Worm (Caenorhabditis elegans) whole organism, L3 larva: ENCODE data around the gene mrpl-51.

Source experiments
- R02D3.7 ChIP-seq: fragments of 150-350 bp; optimal IDR thresholded peaks from 2 replicates; lab custom pipeline; 2014; ENCODE audit warnings: missing biosample characterization, missing genetic modification characterization
- egl-27 ChIP-seq: sonication (generic microtip); optimal IDR thresholded peaks from 4 replicates; lab custom pipeline; 2017; ENCODE audit warnings: missing biosample characterization, missing genetic modification reagents, missing genetic modification characterization
- elt-1 ChIP-seq: fragments of 150-350 bp; optimal IDR thresholded peaks from 2 replicates; lab custom pipeline; 2014; ENCODE audit warnings: missing biosample characterization, missing genetic modification characterization
- jun-1 ChIP-seq: fragments of 150-350 bp; optimal IDR thresholded peaks from 2 replicates; lab custom pipeline; 2014; ENCODE audit warnings: missing biosample characterization, missing genetic modification reagents, missing genetic modification characterization
- lin-15B ChIP-seq: fragments of 150-350 bp; optimal IDR thresholded peaks from 2 replicates; lab custom pipeline; 2014; ENCODE audit warnings: missing biosample characterization, missing genetic modification characterization
- lin-39 ChIP-seq: fragments of 150-350 bp; optimal IDR thresholded peaks from 2 replicates; lab custom pipeline; 2018; ENCODE audit warnings: missing biosample characterization, missing genetic modification reagents, missing genetic modification characterization
- nhr-11 ChIP-seq: fragments of 150-350 bp; optimal IDR thresholded peaks from 2 replicates; lab custom pipeline; 2014; ENCODE audit warnings: missing biosample characterization, missing genetic modification characterization
- nhr-237 ChIP-seq: fragments of 150-350 bp; optimal IDR thresholded peaks from 2 replicates; lab custom pipeline; 2014; ENCODE audit warnings: missing biosample characterization, missing genetic modification characterization
- nhr-76 ChIP-seq: fragments of 150-350 bp; sonication (generic microtip); optimal IDR thresholded peaks from 5 replicates; lab custom pipeline; 2014; ENCODE audit warnings: missing biosample characterization, missing genetic modification characterization
- pha-4 ChIP-seq: fragments of 150-350 bp; optimal IDR thresholded peaks from 2 replicates; lab custom pipeline; 2014; ENCODE audit warnings: missing biosample characterization, missing genetic modification reagents, missing genetic modification characterization
- snpc-4 ChIP-seq: fragments of 150-350 bp; optimal IDR thresholded peaks from 2 replicates; lab custom pipeline; 2014; ENCODE audit warnings: missing biosample characterization, missing genetic modification characterization

DNA sequence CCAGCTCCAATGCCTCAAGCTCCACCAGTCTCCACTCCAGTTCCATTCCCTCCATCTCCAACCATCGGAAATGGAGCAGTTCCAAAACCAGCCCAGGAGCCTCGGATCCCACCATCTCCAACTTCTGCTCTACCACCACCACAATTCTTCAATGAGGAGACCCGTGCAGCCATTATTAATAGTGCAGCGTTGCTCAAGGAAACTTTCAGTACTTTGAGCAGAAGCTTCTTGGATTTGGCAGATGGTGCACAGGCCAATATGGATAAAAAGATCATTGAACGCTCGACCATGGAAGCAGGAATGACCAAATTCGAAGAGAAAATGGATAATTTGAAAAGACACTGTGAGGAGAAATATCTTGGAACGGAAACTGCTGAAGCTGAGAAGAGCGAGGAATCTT is 4.3 kb downstream of the mrpl-51 start:
- TF ChIP-seq jun-1 (no peak), nhr-11 (tag; lab: Kevin White, UChicago) (no peak), elt-1 (no peak), nhr-76 (tag; lab: Kevin White, UChicago) (no peak), lin-15B (no peak), nhr-237 (tag; lab: Kevin White, UChicago) (no peak), snpc-4 (tag; lab: Kevin White, UChicago) (no peak), R02D3.7 (no peak), lin-39 (tag; lab: Kevin White, UChicago) (no peak), pha-4 (no peak), egl-27 (tag; lab: Kevin White, UChicago) (no peak)
